Fruit fly (Drosophila melanogaster) whole organism, embryonic: ENCODE results near the gene rictor.

Experiments used
- BtbVII ChIP-seq: fragments of 200-800 bp; sonication (Bioruptor generic); optimal IDR thresholded peaks from 3 replicates; lab custom pipeline; 2017; ENCODE audit warnings: missing biosample characterization, mild to moderate bottlenecking, missing genetic modification characterization
- Bteb2 ChIP-seq: fragments of 200-800 bp; sonication (Bioruptor generic); optimal IDR thresholded peaks from 2 replicates; lab custom pipeline; 2016; ENCODE audit warnings: missing biosample characterization, missing genetic modification characterization
- CG1024 ChIP-seq: fragments of 200-800 bp; sonication (Bioruptor generic); IDR thresholded peaks from 2 replicates; pipeline ENCODE4 v1.3.6; 2022; ENCODE audit warnings: missing biosample characterization, missing genetic modification characterization
- CG11085 ChIP-seq: fragments of 200-800 bp; sonication (Bioruptor generic); IDR thresholded peaks from 2 replicates; pipeline ENCODE4 v1.3.6; 2022; ENCODE audit warnings: missing biosample characterization, missing genetic modification characterization
- CG11093 ChIP-seq: fragments of 200-800 bp; sonication (Bioruptor generic); IDR thresholded peaks from 3 replicates; pipeline ENCODE4 v1.3.6; 2022; ENCODE audit warnings: missing biosample characterization, missing genetic modification characterization
- CG11504 ChIP-seq: fragments of 200-800 bp; sonication (Bioruptor generic); optimal IDR thresholded peaks from 3 replicates; lab custom pipeline; 2019; ENCODE audit warnings: missing biosample characterization, mild to moderate bottlenecking, missing genetic modification characterization, moderate library complexity
- CG12219 ChIP-seq: fragments of 200-800 bp; sonication (Bioruptor generic); optimal IDR thresholded peaks from 3 replicates; lab custom pipeline; 2018; ENCODE audit warnings: missing biosample characterization, mild to moderate bottlenecking, missing genetic modification characterization
- CG12299 ChIP-seq: fragments of 200-800 bp; sonication (Bioruptor generic); optimal IDR thresholded peaks from 2 replicates; lab custom pipeline; 2018; ENCODE audit warnings: missing biosample characterization, mild to moderate bottlenecking, missing genetic modification characterization
- CG12744 ChIP-seq: fragments of 200-800 bp; sonication (Bioruptor generic); optimal IDR thresholded peaks from 2 replicates; lab custom pipeline; 2016; ENCODE audit warnings: missing biosample characterization, missing genetic modification characterization
- CG12769 ChIP-seq: fragments of 200-800 bp; sonication (Bioruptor generic); optimal IDR thresholded peaks from 2 replicates; lab custom pipeline; 2019; ENCODE audit warnings: missing biosample characterization, mild to moderate bottlenecking, missing genetic modification characterization, moderate library complexity
- CG13624 ChIP-seq: fragments of 200-800 bp; sonication (Bioruptor generic); optimal IDR thresholded peaks from 2 replicates; lab custom pipeline; 2016; ENCODE audit warnings: missing biosample characterization, missing genetic modification characterization
- CG14860 ChIP-seq: fragments of 200-800 bp; sonication (Bioruptor generic); IDR thresholded peaks from 3 replicates; pipeline ENCODE4 v1.3.6; 2022; ENCODE audit warnings: missing biosample characterization, missing genetic modification characterization; ENCODE audit not compliant: partially characterized antibody
- CG15514 ChIP-seq: fragments of 200-800 bp; sonication (Bioruptor generic); optimal IDR thresholded peaks from 3 replicates; lab custom pipeline; 2017; ENCODE audit warnings: missing biosample characterization, missing genetic modification characterization, mild to moderate bottlenecking, moderate library complexity, missing genetic modification reagents
- CG1603 ChIP-seq: fragments of 200-800 bp; sonication (Bioruptor generic); optimal IDR thresholded peaks from 2 replicates; lab custom pipeline; 2019; ENCODE audit warnings: missing biosample characterization, mild to moderate bottlenecking, missing genetic modification characterization, moderate library complexity
- CG17912 ChIP-seq: fragments of 200-800 bp; sonication (Bioruptor generic); optimal IDR thresholded peaks from 2 replicates; lab custom pipeline; 2018; ENCODE audit warnings: missing biosample characterization, mild to moderate bottlenecking, missing genetic modification characterization
- CG18011 ChIP-seq: fragments of 200-800 bp; sonication (Bioruptor generic); optimal IDR thresholded peaks from 2 replicates; lab custom pipeline; 2017; ENCODE audit warnings: missing biosample characterization, missing genetic modification characterization, mild to moderate bottlenecking, moderate library complexity, missing genotype
- CG31224 ChIP-seq: fragments of 200-800 bp; sonication (Bioruptor generic); IDR thresholded peaks from 2 replicates; pipeline ENCODE4 v1.3.6; 2022; ENCODE audit warnings: missing biosample characterization, missing genetic modification characterization
- CG31365 ChIP-seq: fragments of 200-800 bp; sonication (Bioruptor generic); optimal IDR thresholded peaks from 2 replicates; lab custom pipeline; 2018; ENCODE audit warnings: missing biosample characterization, mild to moderate bottlenecking, missing genetic modification characterization
- CG4282 ChIP-seq: fragments of 200-800 bp; sonication (Bioruptor generic); optimal IDR thresholded peaks from 2 replicates; lab custom pipeline; 2016; ENCODE audit warnings: missing biosample characterization, missing genetic modification characterization
- CG4424 ChIP-seq: fragments of 200-800 bp; sonication (Bioruptor generic); optimal IDR thresholded peaks from 3 replicates; lab custom pipeline; 2016; ENCODE audit warnings: missing biosample characterization, missing genetic modification characterization
- CG6254 ChIP-seq: fragments of 200-800 bp; sonication (Bioruptor generic); optimal IDR thresholded peaks from 3 replicates; lab custom pipeline; 2017; ENCODE audit warnings: mild to moderate bottlenecking, missing biosample characterization, missing genetic modification reagents, missing genetic modification characterization
- CG6689 ChIP-seq: fragments of 200-800 bp; sonication (Bioruptor generic); IDR thresholded peaks from 2 replicates; pipeline ENCODE4 v1.3.6; 2022; ENCODE audit warnings: missing biosample characterization, missing genetic modification characterization
- CG7786 ChIP-seq: fragments of 200-800 bp; sonication (Bioruptor generic); optimal IDR thresholded peaks from 2 replicates; lab custom pipeline; 2016; ENCODE audit warnings: missing biosample characterization, missing genetic modification characterization
- CG8388 ChIP-seq: fragments of 200-800 bp; sonication (Bioruptor generic); optimal IDR thresholded peaks from 2 replicates; lab custom pipeline; 2019; ENCODE audit warnings: missing biosample characterization, mild to moderate bottlenecking, missing genetic modification characterization, moderate library complexity
- Camta ChIP-seq: fragments of 200-800 bp; sonication (Bioruptor generic); optimal IDR thresholded peaks from 2 replicates; lab custom pipeline; 2016; ENCODE audit warnings: missing biosample characterization, missing genetic modification characterization
- Chrac-16 ChIP-seq: fragments of 200-800 bp; sonication (Bioruptor generic); optimal IDR thresholded peaks from 3 replicates; lab custom pipeline; 2016; ENCODE audit warnings: missing biosample characterization, missing genetic modification characterization
- Drgx ChIP-seq: fragments of 200-800 bp; sonication (Bioruptor generic); IDR thresholded peaks from 2 replicates; pipeline ENCODE4 v1.3.6; 2022; ENCODE audit warnings: missing biosample characterization, missing genetic modification characterization
- Ets65A ChIP-seq: fragments of 200-800 bp; sonication (Bioruptor generic); peaks from one replicate; lab custom pipeline; 2016; ENCODE audit warnings: missing biosample characterization, missing genetic modification characterization
- Hsf ChIP-seq: fragments of 200-800 bp; sonication (Bioruptor generic); optimal IDR thresholded peaks from 3 replicates; lab custom pipeline; 2016; ENCODE audit warnings: missing biosample characterization, missing genetic modification characterization
- Lim3 ChIP-seq: fragments of 200-800 bp; sonication (Bioruptor generic); IDR thresholded peaks from 2 replicates; pipeline ENCODE4 v1.3.6; 2022; ENCODE audit warnings: missing biosample characterization, missing genetic modification characterization
- PHDP ChIP-seq: fragments of 200-800 bp; sonication (Bioruptor generic); optimal IDR thresholded peaks from 3 replicates; lab custom pipeline; 2018; ENCODE audit warnings: missing biosample characterization, mild to moderate bottlenecking, missing genetic modification characterization, moderate library complexity
- Rfx ChIP-seq: fragments of 200-800 bp; sonication (Bioruptor generic); IDR thresholded peaks from 2 replicates; pipeline ENCODE4 v1.3.6; 2022; ENCODE audit warnings: missing biosample characterization, missing genetic modification characterization
- Six4 ChIP-seq: fragments of 200-800 bp; sonication (Bioruptor generic); optimal IDR thresholded peaks from 2 replicates; lab custom pipeline; 2016; ENCODE audit warnings: missing biosample characterization, missing genetic modification characterization
- Spps ChIP-seq: fragments of 200-800 bp; sonication (Bioruptor generic); optimal IDR thresholded peaks from 2 replicates; lab custom pipeline; 2018; ENCODE audit warnings: missing biosample characterization, mild to moderate bottlenecking, missing genetic modification characterization
- Xrp1 ChIP-seq: fragments of 200-800 bp; sonication (Bioruptor generic); IDR thresholded peaks from 2 replicates; pipeline ENCODE4 v1.3.6; 2022; ENCODE audit warnings: missing biosample characterization, missing genetic modification characterization
- az2 ChIP-seq: fragments of 200-800 bp; sonication (Bioruptor generic); optimal IDR thresholded peaks from 3 replicates; lab custom pipeline; 2016; ENCODE audit warnings: missing biosample characterization, missing genetic modification characterization
- chinmo ChIP-seq: fragments of 200-800 bp; sonication (Bioruptor generic); IDR thresholded peaks from 4 replicates; pipeline ENCODE4 v1.3.6; 2022; ENCODE audit warnings: missing biosample characterization, missing genetic modification characterization; ENCODE audit not compliant: partially characterized antibody
- crol ChIP-seq: fragments of 200-800 bp; sonication (Bioruptor generic); IDR thresholded peaks from 2 replicates; pipeline ENCODE4 v1.3.6; 2022; ENCODE audit warnings: missing biosample characterization, missing genetic modification characterization
- da ChIP-seq: fragments of 200-800 bp; sonication (Bioruptor generic); optimal IDR thresholded peaks from 2 replicates; lab custom pipeline; 2016; ENCODE audit warnings: missing biosample characterization, missing genetic modification characterization
- dati ChIP-seq: fragments of 200-800 bp; sonication (Bioruptor generic); IDR thresholded peaks from 2 replicates; pipeline ENCODE4 v1.3.6; 2022; ENCODE audit warnings: missing biosample characterization, missing genetic modification characterization
- dimm ChIP-seq: fragments of 200-800 bp; sonication (Bioruptor generic); IDR thresholded peaks from 2 replicates; pipeline ENCODE4 v1.3.6; 2022; ENCODE audit warnings: missing biosample characterization, missing genetic modification characterization
- disco-r ChIP-seq: fragments of 200-800 bp; sonication (Bioruptor generic); optimal IDR thresholded peaks from 2 replicates; lab custom pipeline; 2016; ENCODE audit warnings: missing biosample characterization, missing genetic modification characterization
- gsb ChIP-seq: fragments of 200-800 bp; sonication (Bioruptor generic); IDR thresholded peaks from 2 replicates; pipeline ENCODE4 v1.3.6; 2022; ENCODE audit warnings: missing biosample characterization, missing genetic modification characterization
- hb ChIP-seq: fragments of 200-800 bp; sonication (Bioruptor generic); IDR thresholded peaks from 3 replicates; pipeline ENCODE4 v1.3.6; 2022; ENCODE audit warnings: missing biosample characterization, missing genetic modification characterization; ENCODE audit not compliant: partially characterized antibody
- klu ChIP-seq: fragments of 200-800 bp; sonication (Bioruptor generic); IDR thresholded peaks from 2 replicates; pipeline ENCODE4 v1.3.6; 2022; ENCODE audit warnings: missing biosample characterization, missing genetic modification characterization
- lab ChIP-seq: fragments of 200-800 bp; sonication (Bioruptor generic); optimal IDR thresholded peaks from 3 replicates; lab custom pipeline; 2017; ENCODE audit warnings: missing biosample characterization, missing genetic modification characterization, mild to moderate bottlenecking, moderate library complexity, missing genetic modification reagents
- lmd ChIP-seq: fragments of 200-800 bp; sonication (Bioruptor generic); IDR thresholded peaks from 2 replicates; pipeline ENCODE4 v1.3.6; 2022; ENCODE audit warnings: missing biosample characterization, missing genetic modification characterization
- pb ChIP-seq: fragments of 200-800 bp; sonication (Bioruptor generic); optimal IDR thresholded peaks from 3 replicates; lab custom pipeline; 2016; ENCODE audit warnings: missing biosample characterization, missing genetic modification characterization
- sna ChIP-seq: fragments of 200-800 bp; sonication (Bioruptor generic); IDR thresholded peaks from 2 replicates; pipeline ENCODE4 v1.3.6; 2022; ENCODE audit warnings: missing biosample characterization, missing genetic modification characterization; ENCODE audit not compliant: partially characterized antibody
- sqz ChIP-seq: fragments of 200-800 bp; sonication (Bioruptor generic); optimal IDR thresholded peaks from 3 replicates; lab custom pipeline; 2018; ENCODE audit warnings: missing biosample characterization, mild to moderate bottlenecking, missing genetic modification characterization
- sug ChIP-seq: fragments of 200-800 bp; optimal IDR thresholded peaks from 2 replicates; lab custom pipeline; 2019; ENCODE audit warnings: missing biosample characterization, mild to moderate bottlenecking, missing genetic modification characterization, moderate library complexity
- ttk ChIP-seq: fragments of 200-800 bp; sonication (Bioruptor generic); IDR thresholded peaks from 2 replicates; pipeline ENCODE4 v2.1.2; 2022; ENCODE audit warnings: missing biosample characterization, missing genetic modification characterization
- vfl ChIP-seq: fragments of 200-800 bp; sonication (Bioruptor generic); optimal IDR thresholded peaks from 2 replicates; lab custom pipeline; 2016; ENCODE audit warnings: missing biosample characterization, missing genetic modification characterization

Gene rictor

dm6 chrX:19306531-19306930, 45.5 kb upstream of the rictor start (continued):
- 0 out of 2 replicates have a peak, but pooled peaks have one; percentile 25 for TF ChIP-seq Rfx (GFP tag; lab: Robert Waterston, UW)
- peak; percentile 2 for TF ChIP-seq CG31365 (tag; lab: Kevin White, UChicago)
- peak; percentile 38 for TF ChIP-seq BtbVII (GFP tag; lab: Kevin White, UChicago)
- TF ChIP-seq chinmo (GFP tag; lab: Robert Waterston, UW), result no peak
- no peak for TF ChIP-seq CG11093 (GFP tag; lab: Robert Waterston, UW)
- TF ChIP-seq da (GFP tag; lab: Kevin White, UChicago), result no peak
- TF ChIP-seq CG12744, result no peak
- TF ChIP-seq az2 (GFP tag; lab: Kevin White, UChicago), result no peak
- TF ChIP-seq Ets65A (GFP tag; lab: Kevin White, UChicago), result no peak
- no peak for TF ChIP-seq Camta (GFP tag; lab: Kevin White, UChicago)
- no peak for TF ChIP-seq Lim3 (GFP tag; lab: Robert Waterston, UW)
- TF ChIP-seq CG12219, result no peak
- no peak for TF ChIP-seq dati (GFP tag; lab: Robert Waterston, UW)
- TF ChIP-seq hb (GFP tag; lab: Robert Waterston, UW), result no peak
- TF ChIP-seq Drgx (GFP tag; lab: Robert Waterston, UW), result no peak
- no peak for TF ChIP-seq klu
- TF ChIP-seq Hsf (GFP tag; lab: Kevin White, UChicago), result no peak
- TF ChIP-seq lab (GFP tag; lab: Kevin White, UChicago), result peak; percentile 54
- no peak for TF ChIP-seq CG1024 (GFP tag; lab: Robert Waterston, UW)
- peak; percentile 8 for TF ChIP-seq CG1603 (tag; lab: Kevin White, UChicago)
- TF ChIP-seq disco-r (GFP tag; lab: Kevin White, UChicago), result no peak
- peak; percentile 23 for TF ChIP-seq CG11504
- TF ChIP-seq PHDP (tag; lab: Kevin White, UChicago), result peak; percentile 40
- TF ChIP-seq CG8388 (GFP tag; lab: Kevin White, UChicago), result peak; percentile 84
- TF ChIP-seq sug, result peak; percentile 56
- TF ChIP-seq dimm (GFP tag; lab: Robert Waterston, UW), result no peak
- TF ChIP-seq vfl (GFP tag; lab: Kevin White, UChicago), result no peak
- TF ChIP-seq CG12769 (tag; lab: Kevin White, UChicago), result peak; percentile 57
- no peak for TF ChIP-seq CG14860 (GFP tag; lab: Robert Waterston, UW)
- peak; percentile 56 for TF ChIP-seq crol
- no peak for TF ChIP-seq CG12299 (tag; lab: Kevin White, UChicago)
- no peak for TF ChIP-seq CG6254
- no peak for TF ChIP-seq Chrac-16 (GFP tag; lab: Kevin White, UChicago)
- TF ChIP-seq CG4424 (GFP tag; lab: Kevin White, UChicago), result no peak
- TF ChIP-seq sqz (GFP tag; lab: Kevin White, UChicago), result no peak
- TF ChIP-seq CG15514 (GFP tag; lab: Kevin White, UChicago), result peak; percentile 22
- peak; percentile 36 for TF ChIP-seq CG17912 (GFP tag; lab: Kevin White, UChicago)
- no peak for TF ChIP-seq Xrp1
- TF ChIP-seq CG13624 (GFP tag; lab: Kevin White, UChicago), result no peak
- TF ChIP-seq Six4, result no peak
- TF ChIP-seq CG6689 (GFP tag; lab: Robert Waterston, UW), result no peak
- no peak for TF ChIP-seq sna
- no peak for TF ChIP-seq gsb (GFP tag; lab: Robert Waterston, UW)
- TF ChIP-seq CG18011 (GFP tag; lab: Kevin White, UChicago), result no peak
- no peak for TF ChIP-seq Bteb2
- no peak for TF ChIP-seq ttk (GFP tag; lab: Robert Waterston, UW)
- TF ChIP-seq Spps, result no peak
- no peak for TF ChIP-seq pb (GFP tag; lab: Kevin White, UChicago)
- TF ChIP-seq CG7786 (GFP tag; lab: Kevin White, UChicago), result no peak
- TF ChIP-seq lmd (GFP tag; lab: Robert Waterston, UW), result no peak
- TF ChIP-seq CG11085, result no peak
- TF ChIP-seq CG4282 (GFP tag; lab: Kevin White, UChicago), result no peak
- no peak for TF ChIP-seq CG31224 (GFP tag; lab: Robert Waterston, UW)
